Worm (Caenorhabditis elegans): ENCODE data around the gene math-22.

Gene math-22

DNA sequence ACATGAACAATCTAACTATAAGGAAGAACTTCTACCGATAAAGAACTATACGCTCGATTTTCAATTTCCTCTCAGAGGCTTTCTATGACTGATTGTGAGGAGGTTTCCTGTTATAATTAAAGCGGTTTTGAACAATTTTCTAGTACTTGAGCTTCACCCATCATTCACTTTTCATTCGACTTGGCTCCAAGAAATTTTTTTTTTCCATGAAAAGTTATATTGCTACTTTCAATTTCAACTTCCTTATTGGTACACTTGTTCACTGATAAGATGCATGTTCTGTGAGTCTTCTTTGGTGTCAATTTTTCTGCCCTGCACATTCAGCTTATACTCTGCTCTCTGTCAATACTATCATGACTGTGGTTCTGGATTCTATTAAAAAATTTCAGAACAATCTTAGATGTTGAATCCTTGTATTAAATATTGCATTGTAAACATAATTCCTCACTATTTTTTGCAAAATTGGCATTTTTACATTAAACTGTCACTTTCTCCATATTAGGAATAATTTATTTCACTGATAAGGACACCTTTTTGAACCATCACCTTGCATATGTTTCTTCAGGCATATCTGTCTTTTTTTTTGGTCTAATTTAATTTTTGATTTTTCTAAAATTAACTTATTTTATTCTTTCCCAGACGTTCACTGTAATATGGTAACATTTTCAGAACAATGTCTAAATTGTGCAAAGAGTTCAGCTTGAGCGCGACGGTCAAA, 34.2 kb upstream of the math-22 start, which contains the start of gene math-10:
Gene math-10 (plus strand): TSS at position 668 of the 718 bp plus-strand sequence.
- TF ChIP-seq crh-2 (tag; optimal IDR thresholded peaks at IDR 0.05) (peak; percentile 7), fos-1 (tag; optimal IDR thresholded peaks at IDR 0.05) (peak; percentile 24), lin-11 (tag; optimal IDR thresholded peaks at IDR 0.05) (no peak)

DNA sequence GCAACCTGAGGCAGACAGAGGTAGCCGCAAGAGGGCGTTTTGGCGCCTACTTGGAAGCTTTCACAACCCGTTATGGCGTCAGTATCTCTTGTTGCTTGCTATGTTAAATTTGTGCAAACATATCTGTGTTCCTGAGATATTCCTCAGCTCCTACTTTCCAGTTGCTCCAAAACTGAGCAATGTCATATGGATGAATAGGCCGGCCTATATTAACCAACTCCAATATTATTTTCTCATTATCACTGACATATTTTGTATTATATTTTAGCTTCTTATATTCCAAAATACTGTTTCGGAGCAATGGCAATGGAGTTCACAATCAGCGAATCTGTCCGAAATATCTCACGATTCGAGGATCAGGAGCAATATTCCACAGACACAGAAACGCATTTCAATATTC, 29.5 kb upstream of the math-22 start, which contains the start of gene math-13:
Gene math-13 (plus strand): TSS at position 301 of the 400 bp plus-strand sequence.
- TF ChIP-seq lin-39 (tag; optimal IDR thresholded peaks at IDR 0.05) (no peak), ztf-1 (GFP tag; conservative IDR thresholded peaks at IDR 0.05) (no peak), sem-4 (tag; optimal IDR thresholded peaks at IDR 0.05) (no peak), nhr-23 (tag; optimal IDR thresholded peaks at IDR 0.05) (no peak), elt-3 (tag; optimal IDR thresholded peaks at IDR 0.05) (no peak), unc-39 (tag; optimal IDR thresholded peaks at IDR 0.05) (no peak), lin-11 (tag; optimal IDR thresholded peaks at IDR 0.05) (no peak), fos-1 (tag; optimal IDR thresholded peaks at IDR 0.05) (no peak), nhr-10 (tag; optimal IDR thresholded peaks at IDR 0.05) (no peak), mbf-1 (tag; optimal IDR thresholded peaks at IDR 0.05) (no peak), lsy-2 (tag; optimal IDR thresholded peaks at IDR 0.05) (no peak), gmeb-1 (tag; optimal IDR thresholded peaks at IDR 0.05) (no peak), alr-1 (tag; optimal IDR thresholded peaks at IDR 0.05) (no peak), unc-55 (GFP tag; optimal IDR thresholded peaks at IDR 0.05) (no peak), nhr-129 (tag; optimal IDR thresholded peaks at IDR 0.05) (no peak), crh-2 (tag; optimal IDR thresholded peaks at IDR 0.05) (no peak), ama-1 (optimal IDR thresholded peaks at IDR 0.05) (no peak), ztf-11 (tag; optimal IDR thresholded peaks at IDR 0.05) (no peak), nhr-77 (tag; optimal IDR thresholded peaks at IDR 0.05) (no peak), unc-62 (GFP tag; optimal IDR thresholded peaks at IDR 0.05) (no peak)

DNA sequence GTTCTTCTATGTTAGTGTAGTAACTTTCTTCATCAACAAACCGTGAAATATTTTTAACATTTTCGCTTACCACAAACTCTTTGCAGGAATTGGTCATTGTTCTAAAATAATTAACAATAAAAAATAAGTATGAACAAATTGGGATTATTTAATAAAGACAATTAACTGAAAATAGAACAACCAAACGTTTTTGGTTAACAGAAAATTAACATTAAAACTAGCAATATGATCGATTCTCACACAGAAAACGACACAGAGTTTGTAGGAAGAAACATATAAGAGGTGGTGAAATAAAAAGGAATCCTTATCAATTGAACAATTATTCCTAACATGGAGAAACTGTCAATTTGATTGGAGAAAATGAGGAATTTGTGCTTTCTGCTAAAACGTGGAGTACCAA, 26.5 kb upstream of the math-22 start, which contains the start of gene math-16:
Gene math-16 (minus strand): TSS at position 101 of the 400 bp plus-strand sequence.
- TF ChIP-seq nhr-237 (tag; optimal IDR thresholded peaks at IDR 0.05): no peak

DNA sequence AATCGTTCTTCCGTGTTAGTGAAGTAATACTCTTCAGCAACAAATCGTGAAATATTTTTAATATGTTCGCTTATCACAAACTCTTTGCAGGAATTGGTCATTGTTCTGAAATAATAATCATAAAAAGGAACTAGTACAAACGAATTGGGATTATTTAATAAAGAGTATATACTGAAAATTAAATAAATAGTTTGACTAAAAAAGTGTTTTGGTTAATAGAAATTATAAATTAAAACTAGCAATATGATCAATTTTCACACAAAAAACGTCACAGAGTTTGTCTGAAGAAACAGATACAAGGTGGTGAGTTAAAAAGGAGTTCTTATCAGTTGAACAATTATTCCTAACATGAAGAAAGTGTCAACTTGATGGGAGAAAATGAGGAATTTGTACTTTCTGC, 22.5 kb upstream of the math-22 start, which contains the start of gene math-5:
Gene math-5 (minus strand): TSS at position 101 of the 400 bp plus-strand sequence.
- TF ChIP-seq nhr-11 (tag; optimal IDR thresholded peaks at IDR 0.05) (no peak), egl-27 (tag; optimal IDR thresholded peaks at IDR 0.05) (no peak), unc-39 (tag; optimal IDR thresholded peaks at IDR 0.05) (no peak), zag-1 (tag; optimal IDR thresholded peaks at IDR 0.05) (no peak)

DNA sequence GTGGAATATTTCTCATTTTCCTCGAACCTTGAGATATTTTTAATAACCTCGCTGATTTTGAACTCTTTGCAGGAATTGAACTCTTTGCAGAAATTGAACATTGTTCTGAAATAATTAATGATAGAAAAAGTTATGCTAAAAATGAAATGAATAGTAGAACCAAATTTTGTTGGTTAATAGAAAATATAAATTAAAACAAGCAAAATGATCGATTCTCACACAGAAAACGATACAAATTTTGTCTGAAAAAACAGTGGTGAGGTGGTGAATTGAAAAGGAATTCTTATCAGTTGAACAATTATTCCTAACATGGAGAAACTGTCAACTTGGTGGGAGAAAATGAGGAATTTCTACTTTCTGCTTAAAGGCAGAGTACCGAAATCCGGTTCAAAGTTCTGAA, 20.6 kb upstream of the math-22 start, which contains the start of gene math-6:
Gene math-6 (minus strand): TSS at position 101 of the 400 bp plus-strand sequence.
- TF ChIP-seq alr-1 (tag; optimal IDR thresholded peaks at IDR 0.05) (no peak), nhr-129 (tag; optimal IDR thresholded peaks at IDR 0.05) (no peak), ceh-82 (tag; optimal IDR thresholded peaks at IDR 0.05) (no peak)

DNA sequence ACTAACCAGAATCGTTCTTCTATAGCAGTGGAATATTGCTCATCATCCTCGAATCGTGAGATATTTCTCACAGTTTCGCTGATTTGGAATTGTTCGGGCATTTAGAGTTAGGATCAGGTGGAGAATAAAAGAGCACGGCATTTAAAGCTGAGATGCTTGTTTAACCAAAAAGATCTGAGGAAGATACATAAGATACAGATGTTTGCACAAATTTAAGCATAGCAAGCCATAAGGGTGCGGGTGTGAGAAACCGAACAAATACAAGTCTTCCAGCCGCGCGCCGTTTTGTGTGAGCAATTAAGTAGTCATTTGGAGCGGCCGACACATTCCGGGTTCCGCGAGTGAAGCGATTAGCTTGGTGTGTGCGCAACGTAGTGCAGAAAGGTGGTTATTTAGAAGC, 18.8 kb upstream of the math-22 start, which contains the start of gene math-7:
Gene math-7 (minus strand): TSS at position 101 of the 400 bp plus-strand sequence.
- TF ChIP-seq ZK546.5 (tag; optimal IDR thresholded peaks at IDR 0.05): no peak
- TF ChIP-seq alr-1 (tag; optimal IDR thresholded peaks at IDR 0.05): no peak
- TF ChIP-seq peb-1 (tag; optimal IDR thresholded peaks at IDR 0.05): no peak
- no peak for TF ChIP-seq unc-62 (GFP tag; optimal IDR thresholded peaks at IDR 0.05)
- no peak for TF ChIP-seq ztf-4 (tag; optimal IDR thresholded peaks at IDR 0.05)
- TF ChIP-seq zag-1 (tag; optimal IDR thresholded peaks at IDR 0.05): no peak
- TF ChIP-seq mdl-1 (tag; optimal IDR thresholded peaks at IDR 0.05): no peak
- no peak for TF ChIP-seq crh-2 (tag; optimal IDR thresholded peaks at IDR 0.05)
- no peak for TF ChIP-seq mab-5 (tag; optimal IDR thresholded peaks at IDR 0.05)
- TF ChIP-seq elt-3 (tag; optimal IDR thresholded peaks at IDR 0.05): no peak
- no peak for TF ChIP-seq sem-4 (tag; optimal IDR thresholded peaks at IDR 0.05)
- TF ChIP-seq blmp-1 (tag; optimal IDR thresholded peaks at IDR 0.05; ENCODE audit: insufficient read depth): no peak
- TF ChIP-seq aly-2 (tag; optimal IDR thresholded peaks at IDR 0.05): no peak
- TF ChIP-seq gmeb-1 (tag; optimal IDR thresholded peaks at IDR 0.05): no peak
- TF ChIP-seq nhr-23 (tag; optimal IDR thresholded peaks at IDR 0.05): no peak
- no peak for TF ChIP-seq C34F6.9 (tag; optimal IDR thresholded peaks at IDR 0.05)
